Worm (Caenorhabditis elegans) whole organism, mixed stage, embryonic: ENCODE results near the gene C28C12.12.

Experiments
- cnd-1 ChIP-seq: fragments of 200-800 bp; sonication (Bioruptor generic); optimal IDR thresholded peaks from 2 replicates; lab custom pipeline; 2018; ENCODE audit warnings: mild to moderate bottlenecking, missing genetic modification characterization, missing compliant biosample characterization
- elt-3 ChIP-seq: fragments of 150-350 bp; optimal IDR thresholded peaks from 2 replicates; lab custom pipeline; 2014; ENCODE audit warnings: missing biosample characterization, missing genetic modification characterization
- lin-13 ChIP-seq: fragments of 150-350 bp; optimal IDR thresholded peaks from 2 replicates; lab custom pipeline; 2014; ENCODE audit warnings: missing biosample characterization, missing genetic modification characterization
- mep-1 ChIP-seq: fragments of 150-350 bp; optimal IDR thresholded peaks from 2 replicates; lab custom pipeline; 2017; ENCODE audit warnings: missing biosample characterization, missing genetic modification reagents, missing genetic modification characterization, inconsistent platforms
- nhr-12 ChIP-seq: fragments of 150-350 bp; optimal IDR thresholded peaks from 2 replicates; lab custom pipeline; 2014; ENCODE audit warnings: missing biosample characterization, missing genetic modification characterization
- nhr-76 ChIP-seq: sonication (generic microtip); optimal IDR thresholded peaks from 2 replicates; lab custom pipeline; 2017; ENCODE audit warnings: missing biosample characterization, missing genetic modification characterization
- snpc-4 ChIP-seq: fragments of 150-350 bp; optimal IDR thresholded peaks from 2 replicates; lab custom pipeline; 2014; ENCODE audit warnings: missing biosample characterization, missing genetic modification characterization
- unc-62 ChIP-seq: fragments of 150-350 bp; optimal IDR thresholded peaks from 2 replicates; lab custom pipeline; 2014; ENCODE audit warnings: missing biosample characterization, missing genetic modification reagents, missing genetic modification characterization
- zip-8 ChIP-seq: fragments of 150-350 bp; optimal IDR thresholded peaks from 2 replicates; lab custom pipeline; 2014; ENCODE audit warnings: missing biosample characterization, missing genetic modification characterization

ce11 chrIV:8450534-8450933, 45.6 kb downstream of the C28C12.12 start:
- TF ChIP-seq mep-1 (tag; lab: Kevin White, UChicago): no peak
- peak; percentile 19 for TF ChIP-seq elt-3 (tag; lab: Kevin White, UChicago)
- no peak for TF ChIP-seq cnd-1 (tag; lab: Kevin White, UChicago)
- TF ChIP-seq lin-13 (tag; lab: Kevin White, UChicago): no peak
- TF ChIP-seq unc-62: no peak
- no peak for TF ChIP-seq snpc-4 (tag; lab: Kevin White, UChicago)
- no peak for TF ChIP-seq nhr-76 (tag; lab: Kevin White, UChicago)
- TF ChIP-seq zip-8 (tag; lab: Kevin White, UChicago): no peak
- no peak for TF ChIP-seq nhr-12
